Fruit fly (Drosophila melanogaster): Measurements from ENCODE around the gene PIG-P.
A peak's percentile ranks its signal among the peaks of the same experiment; 100 is the strongest.

The PIG-P gene

DNA sequence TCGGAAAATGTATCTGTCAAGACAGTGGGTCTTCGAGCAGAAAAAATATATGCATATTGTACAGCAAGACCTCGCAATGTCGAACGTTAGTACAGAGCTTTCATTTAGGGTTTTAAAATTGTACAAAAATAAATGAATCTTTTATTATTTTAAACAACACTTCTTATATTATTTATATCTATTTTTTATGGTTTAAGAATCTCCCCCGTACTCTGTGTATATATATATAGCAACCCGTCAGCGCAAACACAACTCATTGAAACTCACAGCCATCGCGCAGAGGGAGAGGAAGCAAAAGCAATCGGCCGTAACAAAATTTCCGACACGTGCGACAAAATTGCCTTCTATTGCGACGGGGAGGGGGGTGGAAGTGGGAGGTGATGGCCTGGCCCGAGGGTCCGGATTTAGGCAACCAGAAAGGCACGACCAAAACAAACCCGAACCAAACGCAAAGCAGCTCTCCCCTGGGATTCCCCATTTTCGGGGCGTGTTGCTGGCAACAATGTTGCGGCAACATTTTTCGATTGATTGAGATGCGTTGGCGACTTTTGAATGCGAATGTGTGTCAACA, 48.0 kb upstream of the PIG-P start (continued):
- TF ChIP-seq Fer3 (tag; optimal IDR thresholded peaks at IDR 0.05) (peak; percentile 82), ro (GFP tag; IDR thresholded peaks at IDR 0.05) (0 out of 2 replicates have a peak, but pooled peaks have one; percentile 28), CG11560 (tag; IDR thresholded peaks at IDR 0.05) (peak; percentile 9; the same call in 1 of the 3 replicates), croc (GFP tag; conservative IDR thresholded peaks at IDR 0.05) (0 out of 3 replicates have a peak, but pooled peaks have one; percentile 25), CG12219 (GFP tag; optimal IDR thresholded peaks at IDR 0.05) (no peak), CG11695 (GFP tag; IDR thresholded peaks at IDR 0.05) (peak; percentile 81; the same call in 2 of the 3 replicates), danr (GFP tag; IDR thresholded peaks at IDR 0.05) (peak; percentile 63), CG10959 (GFP tag; IDR thresholded peaks at IDR 0.05) (no peak), CG31388 (GFP tag; optimal IDR thresholded peaks at IDR 0.05) (no peak), CG4328 (GFP tag; optimal IDR thresholded peaks at IDR 0.05) (no peak), NFAT (GFP tag; IDR thresholded peaks at IDR 0.05) (peak; percentile 66), oc (tag; optimal IDR thresholded peaks at IDR 0.05) (no peak), ap (GFP tag; IDR thresholded peaks at IDR 0.05) (0 out of 2 replicates have a peak, but pooled peaks have one; percentile 18), prd (optimal IDR thresholded peaks at IDR 0.05) (no peak), prd (GFP tag; IDR thresholded peaks at IDR 0.05) (peak; percentile 83), zfh2 (GFP tag; optimal IDR thresholded peaks at IDR 0.05) (no peak), ab (GFP tag; optimal IDR thresholded peaks at IDR 0.05) (no peak), kah (GFP tag; optimal IDR thresholded peaks at IDR 0.05) (no peak), NK7.1 (GFP tag; optimal IDR thresholded peaks at IDR 0.05) (no peak), CG13123 (GFP tag; optimal IDR thresholded peaks at IDR 0.05) (no peak), E2f2 (GFP tag; IDR thresholded peaks at IDR 0.05) (peak; percentile 28; the same call in 1 of the 2 replicates), CG15601 (tag; optimal IDR thresholded peaks at IDR 0.05) (no peak), Sry-δ (GFP tag; optimal IDR thresholded peaks at IDR 0.05) (no peak), gce (GFP tag; IDR thresholded peaks at IDR 0.05) (no peak), CG6791 (GFP tag; IDR thresholded peaks at IDR 0.05; ENCODE audit: partially characterized antibody) (no peak), YL-1 (GFP tag; optimal IDR thresholded peaks at IDR 0.05) (no peak), CG14050 (GFP tag; IDR thresholded peaks at IDR 0.05) (peak; percentile 73), tio (GFP tag; optimal IDR thresholded peaks at IDR 0.05) (peak; percentile 48), Hand (GFP tag; optimal IDR thresholded peaks at IDR 0.05) (no peak), Meics (GFP tag; optimal IDR thresholded peaks at IDR 0.05) (peak; percentile 83), gfzf (GFP tag; optimal IDR thresholded peaks at IDR 0.05) (no peak), CG13894 (tag; optimal IDR thresholded peaks at IDR 0.05) (peak; percentile 74), CG2116 (GFP tag; optimal IDR thresholded peaks at IDR 0.05) (no peak), Neu2 (GFP tag; optimal IDR thresholded peaks at IDR 0.05; ENCODE audit: borderline replicate concordance) (no peak), org-1 (GFP tag; optimal IDR thresholded peaks at IDR 0.05) (peak; percentile 37), CG30020 (tag; optimal IDR thresholded peaks at IDR 0.05) (no peak), TFAM (GFP tag; optimal IDR thresholded peaks at IDR 0.05) (no peak), so (GFP tag; IDR thresholded peaks at IDR 0.05) (no peak; the same call in 2 of the 3 replicates), Max (GFP tag; optimal IDR thresholded peaks at IDR 0.05) (peak; percentile 28), CG11398 (GFP tag; optimal IDR thresholded peaks at IDR 0.05) (no peak), tgo (GFP tag; IDR thresholded peaks at IDR 0.05) (peak; percentile 86), CG18262 (tag; optimal IDR thresholded peaks at IDR 0.05) (peak; percentile 0), CG4424 (GFP tag; optimal IDR thresholded peaks at IDR 0.05) (peak; percentile 35), CG6689 (GFP tag; IDR thresholded peaks at IDR 0.05) (peak; percentile 66), Hr51 (GFP tag; optimal IDR thresholded peaks at IDR 0.05) (peak in 1 of 2 experiments; percentile 62), CG1832 (GFP tag; optimal IDR thresholded peaks at IDR 0.05) (no peak), dmrt99B (tag; optimal IDR thresholded peaks at IDR 0.05) (peak; percentile 75), Adf1 (GFP tag; IDR thresholded peaks at IDR 0.05) (no peak; the same call in 1 of the 2 replicates), dan (GFP tag; IDR thresholded peaks at IDR 0.05) (no peak; the same call in 1 of the 2 replicates), ranshi (GFP tag; IDR thresholded peaks at IDR 0.05) (peak; percentile 79), gt (GFP tag; IDR thresholded peaks at IDR 0.05) (no peak)

Data from whole organism, embryonic.